Worm (Caenorhabditis elegans) whole organism, late embryonic: ENCODE data around the gene wrt-2.

Experiments
- ahr-1 ChIP-seq: sonication (generic microtip); optimal IDR thresholded peaks from 2 replicates; lab custom pipeline; 2016; ENCODE audit warnings: missing genetic modification characterization, missing compliant biosample characterization
- elt-4 ChIP-seq: sonication (generic microtip); optimal IDR thresholded peaks from 2 replicates; lab custom pipeline; 2016; ENCODE audit warnings: missing genetic modification characterization, missing compliant biosample characterization
- lim-6 ChIP-seq: sonication (generic microtip); optimal IDR thresholded peaks from 2 replicates; lab custom pipeline; 2016; ENCODE audit warnings: missing genetic modification characterization, missing compliant biosample characterization
- pha-4 ChIP-seq: fragments of 150-350 bp; optimal IDR thresholded peaks from 2 replicates; lab custom pipeline; 2018; ENCODE audit warnings: missing biosample characterization, missing genetic modification reagents, missing genetic modification characterization
- unc-3 ChIP-seq, 2 experiments: fragments of 200-800 bp in 1 of 2; sonication (Bioruptor generic) in 1 of 2; sonication (generic microtip) in 1 of 2; conservative IDR thresholded peaks in 1 of 2; optimal IDR thresholded peaks in 1 of 2; 2 replicates each; pipeline versions ENCODE4 v1.3.6 to Lab custom; 2016 to 2022; ENCODE audit warnings: missing compliant biosample characterization in 2 of 2, missing genetic modification characterization in 2 of 2, missing genetic modification reagents in 1 of 2
- unc-42 ChIP-seq: sonication (generic microtip); optimal IDR thresholded peaks from 2 replicates; lab custom pipeline; 2016; ENCODE audit warnings: missing genotype, missing genetic modification characterization, missing compliant biosample characterization

ce11 chrX:3126233-3126632, 32.1 kb upstream of the wrt-2 start:
- TF ChIP-seq pha-4 (tag; lab: Kevin White, UChicago) (no peak), unc-3 (GFP tag; conservative IDR thresholded peaks at IDR 0.05; lab: Robert Waterston, UW) (no peak), unc-3 (tag; optimal IDR thresholded peaks at IDR 0.05; lab: Kevin White, UChicago) (peak; percentile 20), lim-6 (no peak), elt-4 (tag; lab: Kevin White, UChicago) (no peak), unc-42 (tag; lab: Kevin White, UChicago) (peak; percentile 87), ahr-1 (tag; lab: Kevin White, UChicago) (no peak)
